Worm (Caenorhabditis elegans) whole organism, L3 larva: ENCODE results near the gene C33F10.4.

ENCODE experiments used
- R02D3.7 ChIP-seq: fragments of 150-350 bp; optimal IDR thresholded peaks from 2 replicates; lab custom pipeline; 2014; ENCODE audit warnings: missing biosample characterization, missing genetic modification characterization
- ZK546.5 ChIP-seq: sonication (generic microtip); optimal IDR thresholded peaks from 2 replicates; lab custom pipeline; 2017; ENCODE audit warnings: missing biosample characterization, missing genetic modification characterization
- aly-2 ChIP-seq: fragments of 150-350 bp; optimal IDR thresholded peaks from 2 replicates; lab custom pipeline; 2014; ENCODE audit warnings: missing biosample characterization, missing genetic modification characterization
- ama-1 ChIP-seq: fragments of 150-350 bp; optimal IDR thresholded peaks from 2 replicates; lab custom pipeline; 2018
- ceh-28 ChIP-seq: fragments of 150-350 bp; optimal IDR thresholded peaks from 2 replicates; lab custom pipeline; 2014; ENCODE audit warnings: missing biosample characterization, missing genetic modification reagents, missing genetic modification characterization
- ceh-82 ChIP-seq: fragments of 150-350 bp; optimal IDR thresholded peaks from 2 replicates; lab custom pipeline; 2014; ENCODE audit warnings: missing biosample characterization, missing genetic modification characterization
- daf-12 ChIP-seq: fragments of 150-350 bp; optimal IDR thresholded peaks from 2 replicates; lab custom pipeline; 2014; ENCODE audit warnings: missing biosample characterization, missing genetic modification reagents, missing genetic modification characterization
- egl-27 ChIP-seq: sonication (generic microtip); optimal IDR thresholded peaks from 4 replicates; lab custom pipeline; 2017; ENCODE audit warnings: missing biosample characterization, missing genetic modification reagents, missing genetic modification characterization
- egl-5 ChIP-seq: fragments of 150-350 bp; optimal IDR thresholded peaks from 2 replicates; lab custom pipeline; 2017; ENCODE audit warnings: missing biosample characterization, missing genetic modification reagents, missing genetic modification characterization, inconsistent platforms
- elt-1 ChIP-seq: fragments of 150-350 bp; optimal IDR thresholded peaks from 2 replicates; lab custom pipeline; 2014; ENCODE audit warnings: missing biosample characterization, missing genetic modification characterization
- elt-2 ChIP-seq: sonication (generic microtip); optimal IDR thresholded peaks from 2 replicates; lab custom pipeline; 2016; ENCODE audit warnings: missing genetic modification reagents, mild to moderate bottlenecking, missing genetic modification characterization, missing compliant biosample characterization
- elt-3 ChIP-seq, 3 experiments: fragments of 150-350 bp in 1 of 3; sonication (generic microtip) in 2 of 3; optimal IDR thresholded peaks; 2 replicates in 2 of 3; 4 replicates in 1 of 3; lab custom pipeline; 2014 to 2017; ENCODE audit warnings: missing biosample characterization in 3 of 3, missing genetic modification characterization in 3 of 3
- fos-1 ChIP-seq: fragments of 150-350 bp; optimal IDR thresholded peaks from 2 replicates; lab custom pipeline; 2014; ENCODE audit warnings: missing biosample characterization, missing genetic modification characterization
- hmg-11 ChIP-seq: sonication (generic microtip); optimal IDR thresholded peaks from 2 replicates; lab custom pipeline; 2016; ENCODE audit warnings: missing genetic modification characterization, missing compliant biosample characterization
- jun-1 ChIP-seq: fragments of 150-350 bp; optimal IDR thresholded peaks from 2 replicates; lab custom pipeline; 2014; ENCODE audit warnings: missing biosample characterization, missing genetic modification reagents, missing genetic modification characterization
- lin-15B ChIP-seq: fragments of 150-350 bp; optimal IDR thresholded peaks from 2 replicates; lab custom pipeline; 2014; ENCODE audit warnings: missing biosample characterization, missing genetic modification characterization
- lin-39 ChIP-seq: fragments of 150-350 bp; optimal IDR thresholded peaks from 2 replicates; lab custom pipeline; 2018; ENCODE audit warnings: missing biosample characterization, missing genetic modification reagents, missing genetic modification characterization
- lsy-12 ChIP-seq: sonication (generic microtip); optimal IDR thresholded peaks from 2 replicates; lab custom pipeline; 2016; ENCODE audit warnings: mild to moderate bottlenecking, missing genetic modification characterization, missing compliant biosample characterization
- mdl-1 ChIP-seq: fragments of 150-350 bp; optimal IDR thresholded peaks from 2 replicates; lab custom pipeline; 2014; ENCODE audit warnings: missing biosample characterization, missing genetic modification characterization
- mml-1 ChIP-seq: fragments of 150-350 bp; sonication (generic microtip); optimal IDR thresholded peaks from 3 replicates; lab custom pipeline; 2014; ENCODE audit warnings: missing biosample characterization, missing genetic modification characterization
- nfya-1 ChIP-seq: sonication (generic microtip); optimal IDR thresholded peaks from 2 replicates; lab custom pipeline; 2017; ENCODE audit warnings: missing genetic modification characterization, mild to moderate bottlenecking, missing compliant biosample characterization, antibody characterized with exemption, moderate library complexity; ENCODE audit not compliant: insufficient read depth
- nhr-11 ChIP-seq: fragments of 150-350 bp; optimal IDR thresholded peaks from 2 replicates; lab custom pipeline; 2014; ENCODE audit warnings: missing biosample characterization, missing genetic modification characterization
- nhr-12 ChIP-seq: fragments of 150-350 bp; optimal IDR thresholded peaks from 2 replicates; lab custom pipeline; 2014; ENCODE audit warnings: missing biosample characterization, missing genetic modification characterization
- nhr-23 ChIP-seq: fragments of 150-350 bp; optimal IDR thresholded peaks from 2 replicates; lab custom pipeline; 2014; ENCODE audit warnings: missing biosample characterization, missing genetic modification reagents, missing genetic modification characterization
- nhr-237 ChIP-seq: fragments of 150-350 bp; optimal IDR thresholded peaks from 2 replicates; lab custom pipeline; 2014; ENCODE audit warnings: missing biosample characterization, missing genetic modification characterization
- nhr-25 ChIP-seq: sonication (generic microtip); optimal IDR thresholded peaks from 2 replicates; lab custom pipeline; 2017; ENCODE audit warnings: missing biosample characterization, missing genetic modification characterization
- nhr-28 ChIP-seq: fragments of 150-350 bp; optimal IDR thresholded peaks from 2 replicates; lab custom pipeline; 2014; ENCODE audit warnings: missing biosample characterization, missing genetic modification characterization
- nhr-43 ChIP-seq: sonication (generic microtip); optimal IDR thresholded peaks from 2 replicates; lab custom pipeline; 2016; ENCODE audit warnings: mild to moderate bottlenecking, missing genetic modification characterization, missing compliant biosample characterization; ENCODE audit not compliant: poor library complexity, severe bottlenecking
- nhr-76 ChIP-seq: fragments of 150-350 bp; sonication (generic microtip); optimal IDR thresholded peaks from 5 replicates; lab custom pipeline; 2014; ENCODE audit warnings: missing biosample characterization, missing genetic modification characterization
- nhr-77 ChIP-seq: fragments of 150-350 bp; optimal IDR thresholded peaks from 2 replicates; lab custom pipeline; 2014; ENCODE audit warnings: missing biosample characterization, missing genetic modification characterization
- pha-4 ChIP-seq: fragments of 150-350 bp; optimal IDR thresholded peaks from 2 replicates; lab custom pipeline; 2014; ENCODE audit warnings: missing biosample characterization, missing genetic modification reagents, missing genetic modification characterization
- pqm-1 ChIP-seq: fragments of 150-350 bp; optimal IDR thresholded peaks from 2 replicates; lab custom pipeline; 2017; ENCODE audit warnings: missing biosample characterization, missing genetic modification characterization, inconsistent platforms
- sea-2 ChIP-seq: fragments of 150-350 bp; sonication (generic microtip); optimal IDR thresholded peaks from 4 replicates; lab custom pipeline; 2014; ENCODE audit warnings: missing biosample characterization, missing genetic modification reagents, missing genetic modification characterization
- skn-1 ChIP-seq: fragments of 150-350 bp; optimal IDR thresholded peaks from 2 replicates; lab custom pipeline; 2014; ENCODE audit warnings: missing biosample characterization, missing genetic modification characterization
- unc-62 ChIP-seq: fragments of 150-350 bp; sonication (generic microtip); optimal IDR thresholded peaks from 4 replicates; lab custom pipeline; 2014; ENCODE audit warnings: missing biosample characterization, missing genetic modification reagents, missing genetic modification characterization
- zag-1 ChIP-seq: fragments of 150-350 bp; optimal IDR thresholded peaks from 2 replicates; lab custom pipeline; 2014; ENCODE audit warnings: missing biosample characterization, missing genetic modification characterization
- ztf-4 ChIP-seq: fragments of 150-350 bp; optimal IDR thresholded peaks from 2 replicates; lab custom pipeline; 2014; ENCODE audit warnings: missing biosample characterization, missing genetic modification characterization

The C33F10.4 gene

DNA sequence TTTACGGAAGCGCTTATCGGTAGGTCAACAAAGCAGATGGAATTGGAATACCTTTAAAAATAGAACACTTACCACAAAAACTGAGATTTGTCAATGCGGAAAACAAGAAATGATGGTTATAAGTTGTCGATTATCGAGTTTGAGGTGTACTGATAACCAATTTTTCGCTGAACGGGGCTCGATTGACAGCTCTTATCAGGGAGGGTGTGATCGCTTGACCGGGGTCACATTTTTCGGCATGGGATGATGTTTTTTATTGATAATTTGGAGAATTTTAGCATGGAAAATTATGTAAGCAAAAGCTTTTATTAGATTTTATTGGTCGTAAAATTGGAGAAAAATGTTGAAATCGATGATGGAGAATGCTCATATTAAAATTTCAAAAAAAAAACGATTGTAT is 25.7 kb upstream of the C33F10.4 start:
- peak; percentile 69 for TF ChIP-seq pha-4 (tag; lab: Kevin White, UChicago)
- TF ChIP-seq elt-2 (tag; lab: Kevin White, UChicago), result peak; percentile 99
- TF ChIP-seq fos-1 (tag; lab: Kevin White, UChicago), result no peak
- TF ChIP-seq pqm-1 (tag; lab: Kevin White, UChicago), result peak; percentile 87
- peak; percentile 24 for TF ChIP-seq jun-1

DNA sequence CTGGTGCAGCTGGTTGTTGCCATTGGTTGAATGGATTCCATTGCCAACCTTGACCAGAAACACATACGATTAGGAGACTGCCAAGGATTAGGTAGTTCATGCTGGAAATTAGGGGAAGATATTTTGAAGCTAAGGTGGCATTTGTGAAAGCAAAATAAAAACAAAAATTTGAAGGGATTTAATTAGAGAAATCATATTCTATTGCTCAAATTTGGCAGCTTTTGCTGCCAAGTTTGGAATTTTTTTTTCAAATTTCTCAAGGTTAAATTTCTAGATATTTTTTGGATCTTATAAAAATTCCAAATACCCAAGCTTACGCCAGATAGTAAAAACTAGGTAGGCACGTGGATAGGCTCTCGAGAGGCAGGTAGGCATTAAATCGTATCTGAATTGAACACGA is 24.3 kb upstream of the C33F10.4 start, which contains the start of gene F26G1.5:
TSS of gene F26G1.5 (minus strand) at position 101 of the 400 bp plus-strand sequence.
- TF ChIP-seq egl-27 (tag; lab: Kevin White, UChicago) (no peak), ZK546.5 (tag; lab: Kevin White, UChicago) (no peak), lin-39 (no peak), R02D3.7 (tag; lab: Kevin White, UChicago) (no peak), sea-2 (GFP tag; lab: Kevin White, UChicago) (no peak), nhr-76 (no peak)

DNA sequence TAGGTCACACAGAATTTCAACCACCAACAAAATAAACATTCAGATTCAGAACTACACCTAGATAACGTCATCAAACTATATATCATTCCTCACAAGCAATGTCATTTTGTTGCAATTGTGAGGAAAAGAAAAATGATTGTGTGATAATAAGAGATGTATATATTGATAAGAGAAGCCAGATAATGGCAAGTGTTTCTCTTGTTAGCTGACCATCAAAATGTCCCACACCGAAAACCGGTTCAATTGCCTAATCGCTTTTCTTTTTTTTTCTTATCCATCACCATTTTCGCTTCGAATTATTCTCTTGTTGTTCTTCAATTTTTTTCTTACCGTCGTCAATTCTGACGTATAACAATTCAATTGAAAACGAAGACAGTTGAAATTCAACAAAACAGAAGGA is 23.1 kb upstream of the C33F10.4 start:
- TF ChIP-seq elt-3 (tag; optimal IDR thresholded peaks at IDR 0.05; lab: Kevin White, UChicago) (peak in 2 of 3 experiments; percentile 18 to 57), nhr-23 (tag; lab: Kevin White, UChicago) (peak; percentile 9), nhr-43 (tag; lab: Kevin White, UChicago) (peak; percentile 44), aly-2 (tag; lab: Kevin White, UChicago) (no peak), skn-1 (tag; lab: Kevin White, UChicago) (no peak), fos-1 (tag; lab: Kevin White, UChicago) (no peak), ceh-28 (tag; lab: Kevin White, UChicago) (no peak), hmg-11 (no peak), nhr-25 (tag; lab: Kevin White, UChicago) (peak; percentile 48), elt-2 (tag; lab: Kevin White, UChicago) (no peak), elt-1 (tag; lab: Kevin White, UChicago) (peak; percentile 16), ceh-82 (tag; lab: Kevin White, UChicago) (no peak), egl-27 (tag; lab: Kevin White, UChicago) (no peak)
- TF ChIP-seq, all 47 proteins: peak for 5

DNA sequence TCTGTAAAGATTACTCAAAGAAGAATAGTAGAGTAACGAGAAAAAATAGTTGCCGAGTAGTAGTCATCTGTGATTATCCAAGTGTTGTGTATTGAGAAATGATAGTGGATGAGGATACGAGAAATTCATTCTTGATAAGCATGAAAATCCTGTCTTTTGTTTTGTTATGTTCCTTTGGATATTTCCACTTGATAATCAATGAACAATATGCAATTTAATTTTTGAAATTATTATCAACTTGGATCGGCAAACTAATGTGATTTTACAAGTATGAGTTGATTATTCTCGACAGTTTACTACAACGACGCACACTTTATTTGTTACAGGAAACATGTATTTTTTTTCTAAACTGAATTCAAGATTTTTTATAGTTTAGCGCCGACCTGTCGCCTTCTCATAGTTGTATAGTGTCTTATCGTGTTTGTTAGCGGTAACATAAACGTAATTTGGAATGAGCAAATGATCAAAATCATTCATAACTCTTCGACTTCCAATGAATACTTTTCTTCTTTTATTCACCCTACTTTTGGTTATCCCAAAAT is 21.6 kb upstream of the C33F10.4 start, which contains the start of the genes F26G1.9 and F26G1.10:
TSS of gene F26G1.9 (minus strand) at position 101 of the 542 bp plus-strand sequence.
TSS of gene F26G1.10 (plus strand) at position 492 of the 542 bp plus-strand sequence.
- TF ChIP-seq lsy-12 (tag; lab: Kevin White, UChicago), result no peak
- no peak for TF ChIP-seq unc-62 (GFP tag; lab: Kevin White, UChicago)
- TF ChIP-seq ama-1 (lab: Kevin White, UChicago), result no peak
- TF ChIP-seq nfya-1, result no peak
- no peak for TF ChIP-seq nhr-12 (tag; lab: Kevin White, UChicago)
- peak; percentile 23 for TF ChIP-seq elt-2 (tag; lab: Kevin White, UChicago)
- no peak for TF ChIP-seq egl-5
- TF ChIP-seq nhr-77, result no peak
- TF ChIP-seq nhr-25 (tag; lab: Kevin White, UChicago), result no peak

DNA sequence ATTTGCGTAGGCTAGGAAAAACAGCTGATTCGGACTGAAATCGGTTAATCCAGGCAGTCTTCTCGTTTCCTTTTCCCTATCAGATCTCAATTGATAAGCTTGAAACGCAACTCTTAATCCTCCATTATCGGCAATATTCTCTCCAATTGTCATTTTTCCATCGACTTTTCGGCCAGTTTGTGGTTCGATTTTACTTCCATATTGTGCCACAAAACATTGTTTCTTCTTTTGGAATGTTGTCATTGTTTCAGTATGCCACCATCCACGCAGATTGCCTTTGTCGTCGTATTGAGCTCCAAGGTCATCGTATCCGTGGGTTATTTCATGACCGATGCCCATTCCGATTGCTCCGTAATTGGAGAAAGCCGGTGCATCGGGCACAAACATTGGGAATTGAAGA is 19.8 kb upstream of the C33F10.4 start:
- TF ChIP-seq sea-2 (GFP tag; lab: Kevin White, UChicago) (no peak), lin-15B (tag; lab: Kevin White, UChicago) (no peak), unc-62 (GFP tag; lab: Kevin White, UChicago) (no peak), mdl-1 (tag; lab: Kevin White, UChicago) (no peak), nhr-11 (tag; lab: Kevin White, UChicago) (no peak), zag-1 (tag; lab: Kevin White, UChicago) (no peak), nhr-28 (no peak), jun-1 (no peak), nhr-237 (no peak), nhr-25 (tag; lab: Kevin White, UChicago) (no peak), daf-12 (tag; lab: Kevin White, UChicago) (no peak), nhr-23 (tag; lab: Kevin White, UChicago) (no peak), elt-3 (tag; optimal IDR thresholded peaks at IDR 0.05; lab: Kevin White, UChicago) (no peak), nhr-77 (no peak), elt-2 (tag; lab: Kevin White, UChicago) (no peak), mml-1 (tag; lab: Kevin White, UChicago) (no peak), hmg-11 (no peak), ztf-4 (tag; lab: Kevin White, UChicago) (no peak)
